Worm (Caenorhabditis elegans) whole organism, late embryonic: ENCODE measurements around the gene C49C8.1.

Source experiments
- C08G9.2 ChIP-seq: sonication (generic microtip); optimal IDR thresholded peaks from 2 replicates; lab custom pipeline; 2016; ENCODE audit warnings: mild to moderate bottlenecking, missing genetic modification characterization, moderate library complexity, missing compliant biosample characterization
- K02D7.2 ChIP-seq: sonication (generic microtip); optimal IDR thresholded peaks from 2 replicates; lab custom pipeline; 2017; ENCODE audit warnings: mild to moderate bottlenecking, missing genetic modification characterization, missing compliant biosample characterization
- K09A11.1 ChIP-seq: sonication (generic microtip); optimal IDR thresholded peaks from 2 replicates; lab custom pipeline; 2017; ENCODE audit warnings: antibody characterized with exemption, mild to moderate bottlenecking, missing genetic modification characterization, missing compliant biosample characterization; ENCODE audit not compliant: insufficient read depth
- ama-1 ChIP-seq: fragments of 150-350 bp; optimal IDR thresholded peaks from 2 replicates; lab custom pipeline; 2014
- ceh-2 ChIP-seq: sonication (generic microtip); optimal IDR thresholded peaks from 2 replicates; lab custom pipeline; 2016; ENCODE audit warnings: missing genotype, missing genetic modification characterization, missing compliant biosample characterization
- ceh-31 ChIP-seq: sonication (generic microtip); optimal IDR thresholded peaks from 2 replicates; lab custom pipeline; 2016; ENCODE audit warnings: missing genetic modification characterization, missing compliant biosample characterization
- ceh-34 ChIP-seq: sonication (generic microtip); optimal IDR thresholded peaks from 2 replicates; lab custom pipeline; 2016; ENCODE audit warnings: mild to moderate bottlenecking, missing genetic modification characterization, missing compliant biosample characterization
- dve-1 ChIP-seq: sonication (generic microtip); optimal IDR thresholded peaks from 2 replicates; lab custom pipeline; 2017; ENCODE audit warnings: antibody characterized with exemption, mild to moderate bottlenecking, missing genetic modification characterization, missing compliant biosample characterization
- elt-2 ChIP-seq: sonication (generic microtip); optimal IDR thresholded peaks from 2 replicates; lab custom pipeline; 2016; ENCODE audit warnings: missing genetic modification reagents, missing genetic modification characterization, missing compliant biosample characterization
- eyg-1 ChIP-seq: sonication (generic microtip); optimal IDR thresholded peaks from 2 replicates; lab custom pipeline; 2016; ENCODE audit warnings: missing genotype, missing genetic modification characterization, missing compliant biosample characterization
- fkh-6 ChIP-seq: sonication (generic microtip); optimal IDR thresholded peaks from 2 replicates; lab custom pipeline; 2016; ENCODE audit warnings: missing genetic modification characterization, missing compliant biosample characterization
- hlh-13 ChIP-seq: fragments of 200-800 bp; sonication (Bioruptor generic); optimal IDR thresholded peaks from 2 replicates; lab custom pipeline; 2018; ENCODE audit warnings: mild to moderate bottlenecking, missing genetic modification characterization, missing compliant biosample characterization
- hlh-15 ChIP-seq: sonication (generic microtip); optimal IDR thresholded peaks from 2 replicates; lab custom pipeline; 2016; ENCODE audit warnings: missing genetic modification characterization, missing compliant biosample characterization
- hlh-6 ChIP-seq: sonication (generic microtip); optimal IDR thresholded peaks from 2 replicates; lab custom pipeline; 2016; ENCODE audit warnings: missing genotype, missing genetic modification characterization, missing compliant biosample characterization
- lim-6 ChIP-seq: sonication (generic microtip); optimal IDR thresholded peaks from 2 replicates; lab custom pipeline; 2016; ENCODE audit warnings: missing genetic modification characterization, missing compliant biosample characterization
- lin-11 ChIP-seq: fragments of 200-800 bp; sonication (Bioruptor generic); optimal IDR thresholded peaks from 2 replicates; lab custom pipeline; 2018; ENCODE audit warnings: mild to moderate bottlenecking, missing genetic modification characterization, missing compliant biosample characterization
- mec-3 ChIP-seq: sonication (generic microtip); optimal IDR thresholded peaks from 2 replicates; lab custom pipeline; 2016; ENCODE audit warnings: borderline replicate concordance, missing genetic modification characterization, missing compliant biosample characterization
- nhr-11 ChIP-seq: fragments of 150-350 bp; optimal IDR thresholded peaks from 2 replicates; lab custom pipeline; 2014; ENCODE audit warnings: missing biosample characterization, missing genetic modification characterization
- odd-2 ChIP-seq: sonication (generic microtip); optimal IDR thresholded peaks from 2 replicates; lab custom pipeline; 2017; ENCODE audit warnings: antibody characterized with exemption, mild to moderate bottlenecking, missing genetic modification characterization, missing compliant biosample characterization
- pag-3 ChIP-seq: sonication (generic microtip); optimal IDR thresholded peaks from 2 replicates; lab custom pipeline; 2016; ENCODE audit warnings: missing compliant biosample characterization, missing genetic modification characterization, borderline replicate concordance
- pat-9 ChIP-seq: fragments of 200-800 bp; sonication (Bioruptor generic); optimal IDR thresholded peaks from 2 replicates; lab custom pipeline; 2018; ENCODE audit warnings: mild to moderate bottlenecking, missing genetic modification characterization, moderate library complexity, missing compliant biosample characterization
- pax-1 ChIP-seq: fragments of 150-350 bp; optimal IDR thresholded peaks from 2 replicates; lab custom pipeline; 2014; ENCODE audit warnings: missing biosample characterization, missing genetic modification characterization
- pha-2 ChIP-seq: sonication (generic microtip); optimal IDR thresholded peaks from 2 replicates; lab custom pipeline; 2017; ENCODE audit warnings: mild to moderate bottlenecking, missing genetic modification characterization, missing compliant biosample characterization
- pros-1 ChIP-seq: fragments of 150-350 bp; optimal IDR thresholded peaks from 2 replicates; lab custom pipeline; 2014; ENCODE audit warnings: missing biosample characterization, missing genetic modification reagents, missing genetic modification characterization
- ref-2 ChIP-seq: sonication (generic microtip); optimal IDR thresholded peaks from 2 replicates; lab custom pipeline; 2016; ENCODE audit warnings: missing genetic modification characterization, missing compliant biosample characterization
- rnt-1 ChIP-seq: sonication (generic microtip); optimal IDR thresholded peaks from 2 replicates; lab custom pipeline; 2016; ENCODE audit warnings: missing genetic modification characterization, missing compliant biosample characterization
- sdc-2 ChIP-seq: sonication (generic microtip); optimal IDR thresholded peaks from 2 replicates; lab custom pipeline; 2016; ENCODE audit warnings: missing genotype, missing genetic modification characterization, missing compliant biosample characterization
- sox-2 ChIP-seq: fragments of 200-800 bp; sonication (Bioruptor generic); IDR thresholded peaks from 2 replicates; pipeline ENCODE4 v1.3.6; 2022; ENCODE audit warnings: missing genetic modification reagents, missing genetic modification characterization, missing compliant biosample characterization
- sox-4 ChIP-seq: sonication (generic microtip); optimal IDR thresholded peaks from 2 replicates; lab custom pipeline; 2017; ENCODE audit warnings: mild to moderate bottlenecking, missing genetic modification characterization, inconsistent platforms, missing compliant biosample characterization
- tbx-2 ChIP-seq: sonication (generic microtip); optimal IDR thresholded peaks from 2 replicates; lab custom pipeline; 2016; ENCODE audit warnings: missing genetic modification characterization, missing compliant biosample characterization
- unc-55 ChIP-seq: sonication (generic microtip); optimal IDR thresholded peaks from 2 replicates; lab custom pipeline; 2017; ENCODE audit warnings: missing biosample characterization, missing genetic modification reagents, missing genetic modification characterization
- unc-86 ChIP-seq: sonication (generic microtip); optimal IDR thresholded peaks from 2 replicates; lab custom pipeline; 2016; ENCODE audit warnings: missing genetic modification characterization, missing compliant biosample characterization
- zip-5 ChIP-seq: sonication (generic microtip); optimal IDR thresholded peaks from 2 replicates; lab custom pipeline; 2016; ENCODE audit warnings: missing genetic modification characterization, missing compliant biosample characterization
- ztf-16 ChIP-seq: sonication (generic microtip); optimal IDR thresholded peaks from 2 replicates; lab custom pipeline; 2017; ENCODE audit warnings: missing genetic modification characterization, missing compliant biosample characterization

The C49C8.1 gene

DNA sequence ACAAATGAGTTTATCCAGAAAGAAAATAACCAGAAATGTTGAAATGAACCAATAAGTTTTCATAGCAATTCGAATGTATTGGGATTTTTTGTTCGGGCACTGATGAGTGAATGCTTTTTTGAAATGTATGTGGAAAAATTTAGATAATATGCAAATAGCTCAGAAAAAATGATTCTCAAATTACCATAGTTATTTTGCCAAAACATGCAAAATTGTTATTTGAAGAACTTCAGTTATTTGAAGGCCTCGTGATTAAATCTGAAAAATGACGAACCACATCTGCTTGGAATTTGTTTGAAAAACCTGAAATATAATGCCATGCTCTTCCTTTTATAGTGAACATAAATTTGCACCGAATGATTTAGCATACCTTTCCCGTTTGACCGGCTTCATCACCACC, 3.7 kb downstream of the C49C8.1 start, which contains the start of gene C49C8.6:
C49C8.6 (minus strand) TSS at position 101 of the 400 bp plus-strand sequence.
- TF ChIP-seq pag-3 (tag; lab: Kevin White, UChicago) = no peak
- no peak for TF ChIP-seq pros-1 (tag; lab: Kevin White, UChicago)
- TF ChIP-seq lin-11 (tag; lab: Kevin White, UChicago) = no peak
- no peak for TF ChIP-seq eyg-1 (tag; lab: Kevin White, UChicago)
- TF ChIP-seq fkh-6 (tag; lab: Kevin White, UChicago) = no peak
- TF ChIP-seq hlh-15 (tag; lab: Kevin White, UChicago) = no peak

DNA sequence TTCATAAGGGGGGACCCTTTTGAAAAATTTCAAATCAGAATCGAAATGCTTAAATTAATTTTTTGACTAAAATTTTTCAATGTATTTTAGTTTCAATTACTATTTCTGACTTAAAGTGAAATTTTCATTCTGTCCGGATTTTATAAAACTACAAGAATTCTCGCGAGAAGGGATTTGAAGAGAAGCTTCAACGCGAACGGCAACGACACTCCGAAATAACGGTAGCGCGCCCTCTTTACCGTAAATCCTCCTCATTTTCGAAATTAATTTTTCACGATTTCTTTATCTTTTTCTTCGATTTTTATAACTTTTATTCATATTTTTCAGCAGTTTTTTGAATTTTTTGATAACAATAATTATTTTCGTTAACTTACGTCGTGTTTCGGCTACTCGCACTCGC, 11.4 kb downstream of the C49C8.1 start:
- TF ChIP-seq pag-3 (tag; lab: Kevin White, UChicago) (no peak), ceh-34 (tag; lab: Kevin White, UChicago) (no peak), hlh-6 (tag; lab: Kevin White, UChicago) (no peak), zip-5 (tag; lab: Kevin White, UChicago) (no peak), tbx-2 (tag; lab: Kevin White, UChicago) (no peak), odd-2 (no peak), sox-4 (tag; lab: Kevin White, UChicago) (no peak), pat-9 (no peak), hlh-13 (GFP tag; lab: Kevin White, UChicago) (no peak), K09A11.1 (tag; lab: Kevin White, UChicago) (no peak), K02D7.2 (no peak), lim-6 (no peak), fkh-6 (tag; lab: Kevin White, UChicago) (no peak), ceh-2 (tag; lab: Kevin White, UChicago) (no peak), C08G9.2 (no peak), ref-2 (tag; lab: Kevin White, UChicago) (no peak), hlh-15 (tag; lab: Kevin White, UChicago) (no peak), unc-86 (tag; lab: Kevin White, UChicago) (no peak), ceh-31 (tag; lab: Kevin White, UChicago) (no peak)

DNA sequence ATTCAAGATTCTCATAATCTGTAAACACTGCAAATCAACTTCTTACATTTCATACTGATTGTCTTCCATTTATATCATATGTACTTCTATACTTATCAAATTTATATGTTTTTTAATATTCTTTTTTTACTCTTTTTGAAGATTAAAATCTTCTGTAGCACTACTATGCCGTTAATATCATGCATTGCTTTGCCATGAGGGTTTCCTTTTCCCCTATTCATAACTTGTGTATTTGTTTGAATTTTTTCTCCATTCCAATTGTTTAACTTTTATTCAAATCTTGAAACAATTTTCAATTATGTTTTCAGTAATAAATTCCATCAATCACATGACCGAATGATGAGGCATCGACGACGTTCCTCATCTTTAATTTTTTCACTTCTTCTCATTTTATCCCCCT, 14.3 kb downstream of the C49C8.1 start, which contains the start of gene cdh-5:
cdh-5 (plus strand) TSS at position 301 of the 400 bp plus-strand sequence.
- TF ChIP-seq pag-3 (tag; lab: Kevin White, UChicago) (no peak), sox-2 (no peak), pax-1 (no peak), sdc-2 (no peak), tbx-2 (tag; lab: Kevin White, UChicago) (no peak)
- TF ChIP-seq, all 69 proteins: peak for 0

DNA sequence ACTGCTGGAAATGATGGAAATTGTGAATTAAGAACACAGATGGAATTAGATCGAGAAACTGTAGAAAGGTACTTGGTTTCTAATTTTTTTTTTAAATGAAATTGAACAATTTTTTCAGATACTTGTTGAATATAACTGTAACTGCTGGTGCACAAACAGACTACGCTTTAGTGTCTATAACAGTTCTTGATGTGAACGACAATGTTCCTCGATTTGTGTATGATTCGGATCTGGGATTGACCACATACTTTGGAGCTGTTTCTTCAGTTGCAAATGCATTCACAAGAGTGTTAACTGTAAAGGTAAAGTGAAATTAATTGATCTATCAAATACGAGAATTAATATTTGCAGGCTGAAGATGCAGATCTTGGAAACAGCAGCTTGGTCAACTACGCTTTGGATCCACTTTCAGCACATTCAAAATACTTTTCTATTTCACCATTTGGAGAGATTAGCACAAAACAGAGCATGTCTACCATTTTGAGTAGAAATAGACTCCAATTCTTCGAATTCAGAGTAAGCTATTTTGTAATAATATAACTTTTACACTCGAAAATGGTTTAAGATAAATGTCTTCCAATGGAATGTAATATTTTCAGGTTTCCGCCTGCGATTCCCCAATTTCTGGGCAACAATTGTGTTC, 19.5 kb downstream of the C49C8.1 start:
- TF ChIP-seq pha-2 (no peak), nhr-11 (tag; lab: Kevin White, UChicago) (no peak)

DNA sequence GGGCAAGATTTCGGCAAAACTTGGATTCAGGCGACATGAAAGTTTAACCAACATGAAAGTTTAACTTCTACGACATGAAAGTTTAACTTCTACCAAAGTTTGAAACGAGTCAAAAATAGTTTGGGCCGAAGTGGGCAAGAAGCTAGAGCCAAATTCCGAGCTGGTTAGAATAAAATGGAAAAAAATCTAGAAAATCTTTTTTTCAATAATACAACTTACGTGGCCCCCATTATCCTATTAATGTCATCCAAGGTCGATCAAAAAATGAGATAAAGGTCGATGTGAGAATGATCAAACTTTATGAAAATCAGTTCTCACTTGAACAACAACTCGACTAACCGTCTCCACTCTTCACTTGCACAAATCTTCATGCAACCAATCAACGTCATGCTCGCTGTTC, 22.9 kb downstream of the C49C8.1 start, which contains the start of gene F08B4.8:
F08B4.8 (plus strand) TSS at position 301 of the 400 bp plus-strand sequence.
- no peak for TF ChIP-seq ref-2 (tag; lab: Kevin White, UChicago)
- no peak for TF ChIP-seq fkh-6 (tag; lab: Kevin White, UChicago)
- no peak for TF ChIP-seq mec-3 (tag; lab: Kevin White, UChicago)
- TF ChIP-seq ztf-16 = no peak
- TF ChIP-seq unc-55 (GFP tag; lab: Kevin White, UChicago) = no peak
- no peak for TF ChIP-seq tbx-2 (tag; lab: Kevin White, UChicago)

DNA sequence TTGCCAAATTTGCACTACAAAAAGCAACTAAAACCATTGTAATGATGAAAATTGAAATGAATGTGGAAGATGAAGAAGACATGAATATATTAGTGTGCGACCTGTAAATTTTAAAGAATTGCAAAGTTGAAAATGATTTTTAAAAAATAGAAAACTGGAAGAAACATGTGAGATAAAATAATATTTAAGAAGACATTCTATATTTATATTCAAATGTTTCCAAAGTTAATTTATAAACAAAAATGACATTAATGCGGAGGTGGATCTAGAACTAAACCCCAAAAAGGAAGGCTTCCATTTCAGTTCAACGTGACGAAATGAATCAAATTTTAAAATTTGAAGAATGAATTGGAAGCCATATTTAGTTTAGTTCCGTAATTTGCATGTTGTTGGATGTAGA, 24.8 kb downstream of the C49C8.1 start, which contains the start of gene nlp-60:
nlp-60 (minus strand) TSS at position 101 of the 400 bp plus-strand sequence.
- TF ChIP-seq tbx-2 (tag; lab: Kevin White, UChicago) (no peak), odd-2 (no peak), mec-3 (tag; lab: Kevin White, UChicago) (no peak), pag-3 (tag; lab: Kevin White, UChicago) (no peak), ama-1 (lab: Kevin White, UChicago) (no peak), elt-2 (tag; lab: Kevin White, UChicago) (no peak), rnt-1 (tag; lab: Kevin White, UChicago) (no peak), pros-1 (tag; lab: Kevin White, UChicago) (no peak), dve-1 (tag; lab: Kevin White, UChicago) (no peak)
